Worm (Caenorhabditis elegans) whole organism, mixed stage, embryonic: ENCODE results near the gene abcf-3.

Experiments used
- M03D4.4 ChIP-seq: sonication (generic microtip); optimal IDR thresholded peaks from 2 replicates; lab custom pipeline; 2017; ENCODE audit warnings: mild to moderate bottlenecking, missing genetic modification characterization, missing compliant biosample characterization
- blmp-1 ChIP-seq: fragments of 150-350 bp; optimal IDR thresholded peaks from 2 replicates; lab custom pipeline; 2014; ENCODE audit warnings: missing biosample characterization, missing genetic modification characterization
- ceh-39 ChIP-seq: fragments of 150-350 bp; optimal IDR thresholded peaks from 2 replicates; lab custom pipeline; 2014; ENCODE audit warnings: missing biosample characterization, missing genetic modification characterization
- ceh-43 ChIP-seq: fragments of 200-800 bp; sonication (Bioruptor generic); optimal IDR thresholded peaks from 2 replicates; lab custom pipeline; 2018; ENCODE audit warnings: mild to moderate bottlenecking, missing genetic modification characterization, moderate library complexity, missing compliant biosample characterization
- ceh-83 ChIP-seq: fragments of 200-800 bp; sonication (Bioruptor generic); optimal IDR thresholded peaks from 2 replicates; lab custom pipeline; 2018; ENCODE audit warnings: mild to moderate bottlenecking, missing genetic modification characterization, missing compliant biosample characterization
- ces-1 ChIP-seq: fragments of 150-350 bp; optimal IDR thresholded peaks from 2 replicates; lab custom pipeline; 2014; ENCODE audit warnings: missing biosample characterization, missing genetic modification reagents, missing genetic modification characterization
- cnd-1 ChIP-seq: fragments of 200-800 bp; sonication (Bioruptor generic); optimal IDR thresholded peaks from 2 replicates; lab custom pipeline; 2018; ENCODE audit warnings: mild to moderate bottlenecking, missing genetic modification characterization, missing compliant biosample characterization
- drap-1 ChIP-seq: fragments of 200-800 bp; sonication (Bioruptor generic); optimal IDR thresholded peaks from 3 replicates; lab custom pipeline; 2018; ENCODE audit warnings: mild to moderate bottlenecking, missing genetic modification characterization, missing compliant biosample characterization
- elt-1 ChIP-seq: sonication (generic microtip); optimal IDR thresholded peaks from 2 replicates; lab custom pipeline; 2017; ENCODE audit warnings: missing genetic modification characterization, mild to moderate bottlenecking, missing compliant biosample characterization, antibody characterized with exemption, moderate library complexity, borderline replicate concordance; ENCODE audit not compliant: insufficient read depth
- elt-3 ChIP-seq: fragments of 150-350 bp; optimal IDR thresholded peaks from 2 replicates; lab custom pipeline; 2014; ENCODE audit warnings: missing biosample characterization, missing genetic modification characterization
- ham-2 ChIP-seq: fragments of 200-800 bp; sonication (Bioruptor generic); optimal IDR thresholded peaks from 2 replicates; lab custom pipeline; 2018; ENCODE audit warnings: mild to moderate bottlenecking, missing genetic modification characterization, missing compliant biosample characterization
- lin-13 ChIP-seq: fragments of 150-350 bp; optimal IDR thresholded peaks from 2 replicates; lab custom pipeline; 2014; ENCODE audit warnings: missing biosample characterization, missing genetic modification characterization
- lin-32 ChIP-seq: fragments of 200-800 bp; sonication (Bioruptor generic); optimal IDR thresholded peaks from 2 replicates; lab custom pipeline; 2018; ENCODE audit warnings: mild to moderate bottlenecking, missing genetic modification characterization, missing compliant biosample characterization
- lsy-2 ChIP-seq: fragments of 150-350 bp; optimal IDR thresholded peaks from 2 replicates; lab custom pipeline; 2014; ENCODE audit warnings: missing biosample characterization, missing genetic modification characterization
- mab-5 ChIP-seq: fragments of 150-350 bp; optimal IDR thresholded peaks from 2 replicates; lab custom pipeline; 2014; ENCODE audit warnings: missing biosample characterization, missing genetic modification characterization
- mep-1 ChIP-seq: fragments of 150-350 bp; optimal IDR thresholded peaks from 2 replicates; lab custom pipeline; 2017; ENCODE audit warnings: missing biosample characterization, missing genetic modification reagents, missing genetic modification characterization, inconsistent platforms
- mls-2 ChIP-seq: sonication (generic microtip); optimal IDR thresholded peaks from 2 replicates; lab custom pipeline; 2016; ENCODE audit warnings: mild to moderate bottlenecking, missing genetic modification characterization, moderate library complexity, missing compliant biosample characterization
- nhr-2 ChIP-seq: fragments of 150-350 bp; optimal IDR thresholded peaks from 2 replicates; lab custom pipeline; 2014; ENCODE audit warnings: missing biosample characterization, missing genetic modification characterization
- nhr-237 ChIP-seq: fragments of 150-350 bp; optimal IDR thresholded peaks from 2 replicates; lab custom pipeline; 2014; ENCODE audit warnings: missing biosample characterization, missing genetic modification characterization
- nhr-28 ChIP-seq: fragments of 150-350 bp; optimal IDR thresholded peaks from 2 replicates; lab custom pipeline; 2014; ENCODE audit warnings: missing biosample characterization, missing genetic modification characterization
- nhr-76 ChIP-seq: sonication (generic microtip); optimal IDR thresholded peaks from 2 replicates; lab custom pipeline; 2017; ENCODE audit warnings: missing biosample characterization, missing genetic modification characterization
- pha-4 ChIP-seq: fragments of 150-350 bp; optimal IDR thresholded peaks from 2 replicates; lab custom pipeline; 2018; ENCODE audit warnings: missing biosample characterization, missing genetic modification reagents, missing genetic modification characterization
- sem-2 ChIP-seq: fragments of 200-800 bp; sonication (Bioruptor generic); optimal IDR thresholded peaks from 2 replicates; lab custom pipeline; 2018; ENCODE audit warnings: mild to moderate bottlenecking, missing genetic modification characterization, missing compliant biosample characterization
- snpc-4 ChIP-seq: fragments of 150-350 bp; optimal IDR thresholded peaks from 2 replicates; lab custom pipeline; 2014; ENCODE audit warnings: missing biosample characterization, missing genetic modification characterization
- sptf-1 ChIP-seq: sonication (generic microtip); optimal IDR thresholded peaks from 2 replicates; lab custom pipeline; 2017; ENCODE audit warnings: mild to moderate bottlenecking, missing genetic modification characterization, moderate library complexity, missing compliant biosample characterization
- tbx-8 ChIP-seq: fragments of 200-800 bp; sonication (Bioruptor generic); optimal IDR thresholded peaks from 2 replicates; lab custom pipeline; 2018; ENCODE audit warnings: mild to moderate bottlenecking, missing genetic modification characterization, moderate library complexity, missing compliant biosample characterization
- unc-120 ChIP-seq: sonication (generic microtip); optimal IDR thresholded peaks from 2 replicates; lab custom pipeline; 2017; ENCODE audit warnings: missing genetic modification characterization, missing compliant biosample characterization; ENCODE audit not compliant: poor library complexity, severe bottlenecking
- unc-39 ChIP-seq: fragments of 150-350 bp; optimal IDR thresholded peaks from 2 replicates; lab custom pipeline; 2014; ENCODE audit warnings: missing biosample characterization, missing genetic modification characterization
- unc-62 ChIP-seq: fragments of 150-350 bp; optimal IDR thresholded peaks from 2 replicates; lab custom pipeline; 2014; ENCODE audit warnings: missing biosample characterization, missing genetic modification reagents, missing genetic modification characterization
- ztf-11 ChIP-seq: fragments of 150-350 bp; optimal IDR thresholded peaks from 2 replicates; lab custom pipeline; 2014; ENCODE audit warnings: missing biosample characterization, missing genetic modification characterization

Gene abcf-3

ce11 chrIII:6163381-6163780 lies 9.8 kb upstream of the abcf-3 start:
- TF ChIP-seq nhr-28 (tag; lab: Kevin White, UChicago) (no peak), unc-120 (tag; lab: Kevin White, UChicago) (no peak), drap-1 (GFP tag; lab: Kevin White, UChicago) (no peak), ham-2 (GFP tag; lab: Kevin White, UChicago) (no peak), lin-13 (tag; lab: Kevin White, UChicago) (no peak), M03D4.4 (tag; lab: Kevin White, UChicago) (no peak), tbx-8 (GFP tag; lab: Kevin White, UChicago) (no peak), nhr-237 (tag; lab: Kevin White, UChicago) (no peak), ceh-83 (no peak), nhr-2 (tag; lab: Kevin White, UChicago) (no peak), unc-39 (tag; lab: Kevin White, UChicago) (no peak), mls-2 (tag; lab: Kevin White, UChicago) (no peak), mep-1 (tag; lab: Kevin White, UChicago) (no peak), lsy-2 (tag; lab: Kevin White, UChicago) (no peak), nhr-76 (tag; lab: Kevin White, UChicago) (no peak)

ce11 chrIII:6164253-6164971 lies 8.8 kb upstream of the abcf-3 start, which contains the start of gene F42A10.9:
Gene F42A10.9, plus strand, starts transcription at chrIII:6164573.
- no peak for TF ChIP-seq ceh-43 (GFP tag; lab: Kevin White, UChicago)
- no peak for TF ChIP-seq ztf-11 (tag; lab: Kevin White, UChicago)
- no peak for TF ChIP-seq ceh-83
- TF ChIP-seq pha-4 (tag; lab: Kevin White, UChicago), result no peak
- TF ChIP-seq ceh-39 (tag; lab: Kevin White, UChicago), result no peak
- no peak for TF ChIP-seq mls-2 (tag; lab: Kevin White, UChicago)

- no peak for TF ChIP-seq pha-4 (tag; lab: Kevin White, UChicago)
- no peak for TF ChIP-seq ces-1 (GFP tag; lab: Kevin White, UChicago)
- no peak for TF ChIP-seq nhr-2 (tag; lab: Kevin White, UChicago)
- no peak for TF ChIP-seq ham-2 (GFP tag; lab: Kevin White, UChicago)
- no peak for TF ChIP-seq mep-1 (tag; lab: Kevin White, UChicago)
- no peak for TF ChIP-seq mab-5 (tag; lab: Kevin White, UChicago)
- TF ChIP-seq cnd-1 (tag; lab: Kevin White, UChicago), result no peak
- no peak for TF ChIP-seq lin-32 (GFP tag; lab: Kevin White, UChicago)
- no peak for TF ChIP-seq ceh-83
- no peak for TF ChIP-seq blmp-1 (tag; lab: Kevin White, UChicago)
Measured at ce11 chrIII:6165240-6165639, 8.0 kb upstream of the abcf-3 start.

ce11 chrIII:6166634-6167033 lies 6.6 kb upstream of the abcf-3 start:
- TF ChIP-seq cnd-1 (tag; lab: Kevin White, UChicago) (no peak), ceh-83 (no peak), tbx-8 (GFP tag; lab: Kevin White, UChicago) (no peak), elt-3 (tag; lab: Kevin White, UChicago) (no peak), nhr-76 (tag; lab: Kevin White, UChicago) (no peak), sem-2 (GFP tag; lab: Kevin White, UChicago) (no peak), M03D4.4 (tag; lab: Kevin White, UChicago) (no peak), mep-1 (tag; lab: Kevin White, UChicago) (no peak), sptf-1 (tag; lab: Kevin White, UChicago) (no peak), snpc-4 (tag; lab: Kevin White, UChicago) (no peak)

- TF ChIP-seq nhr-76 (tag; lab: Kevin White, UChicago), result no peak
- TF ChIP-seq elt-1 (tag; lab: Kevin White, UChicago), result no peak
- no peak for TF ChIP-seq unc-62
Measured at ce11 chrIII:6168497-6169227, 4.5 kb upstream of the abcf-3 start, which contains the start of gene efk-1. Gene efk-1, minus strand, starts transcription at chrIII:6168547.
